Worm (Caenorhabditis elegans) whole organism, L1 larva: ENCODE data around the gene str-233.

ENCODE experiments used
- pag-3 ChIP-seq: sonication (generic microtip); optimal IDR thresholded peaks from 2 replicates; lab custom pipeline; 2017; ENCODE audit warnings: missing genetic modification characterization, mild to moderate bottlenecking, missing compliant biosample characterization, antibody characterized with exemption, borderline replicate concordance; ENCODE audit not compliant: insufficient read depth
- sptf-1 ChIP-seq: fragments of 150-350 bp; optimal IDR thresholded peaks from 2 replicates; lab custom pipeline; 2014; ENCODE audit warnings: missing biosample characterization, missing genetic modification characterization

ce11 chrV:16055031-16055430, 45.6 kb upstream of the str-233 start, which contains the start of gene F14H3.4:
- TF ChIP-seq sptf-1 (tag; lab: Kevin White, UChicago) (no peak), pag-3 (tag; lab: Kevin White, UChicago) (no peak)
